Fruit fly (Drosophila melanogaster) whole organism, embryonic: ENCODE results near the gene CG14893.

Experiments used
- Ada2b ChIP-seq: fragments of 200-800 bp; sonication (Bioruptor generic); IDR thresholded peaks from 2 replicates; pipeline ENCODE4 v1.3.6; 2022; ENCODE audit warnings: missing biosample characterization, missing genetic modification characterization
- Adf1 ChIP-seq: fragments of 200-800 bp; sonication (Bioruptor generic); IDR thresholded peaks from 2 replicates; pipeline ENCODE4 v1.3.6; 2022; ENCODE audit warnings: missing biosample characterization, missing genetic modification characterization
- Atf3 ChIP-seq: fragments of 200-800 bp; sonication (Bioruptor generic); optimal IDR thresholded peaks from 3 replicates; lab custom pipeline; 2016; ENCODE audit warnings: missing biosample characterization, missing genetic modification characterization
- Bgb ChIP-seq: fragments of 200-800 bp; sonication (Bioruptor generic); IDR thresholded peaks from 2 replicates; pipeline ENCODE4 v1.3.6; 2022; ENCODE audit warnings: missing biosample characterization, missing genetic modification characterization; ENCODE audit not compliant: partially characterized antibody
- Blimp-1 ChIP-seq: fragments of 200-800 bp; sonication (Bioruptor generic); optimal IDR thresholded peaks from 3 replicates; lab custom pipeline; 2018; ENCODE audit warnings: missing biosample characterization, missing genetic modification characterization, mild to moderate bottlenecking, moderate library complexity, missing genetic modification reagents
- CG14441 ChIP-seq: fragments of 200-800 bp; sonication (Bioruptor generic); IDR thresholded peaks from 2 replicates; pipeline ENCODE4 v1.3.6; 2022; ENCODE audit warnings: missing biosample characterization, missing genetic modification characterization
- CG17568 ChIP-seq: fragments of 200-800 bp; sonication (Bioruptor generic); optimal IDR thresholded peaks from 2 replicates; lab custom pipeline; 2018; ENCODE audit warnings: missing biosample characterization, mild to moderate bottlenecking, missing genetic modification characterization, moderate library complexity
- CG17802 ChIP-seq: fragments of 200-800 bp; sonication (Bioruptor generic); optimal IDR thresholded peaks from 2 replicates; lab custom pipeline; 2018; ENCODE audit warnings: missing biosample characterization, mild to moderate bottlenecking, missing genetic modification characterization, moderate library complexity
- CG3726 ChIP-seq: fragments of 200-800 bp; sonication (Bioruptor generic); IDR thresholded peaks from 3 replicates; pipeline ENCODE4, ENCODE4 v1.3.6; 2022; ENCODE audit warnings: missing biosample characterization, missing genetic modification characterization
- CG4360 ChIP-seq: fragments of 200-800 bp; sonication (Bioruptor generic); IDR thresholded peaks from 2 replicates; pipeline ENCODE4 v1.3.6; 2022; ENCODE audit warnings: missing biosample characterization, missing genetic modification characterization
- CG6813 ChIP-seq: fragments of 200-800 bp; sonication (Bioruptor generic); optimal IDR thresholded peaks from 2 replicates; lab custom pipeline; 2017; ENCODE audit warnings: missing biosample characterization, missing genetic modification characterization, mild to moderate bottlenecking, moderate library complexity, missing genetic modification reagents
- CG7963 ChIP-seq: fragments of 200-800 bp; sonication (Bioruptor generic); IDR thresholded peaks from 3 replicates; pipeline ENCODE4 v1.3.6; 2022; ENCODE audit warnings: missing biosample characterization, missing genetic modification characterization; ENCODE audit not compliant: partially characterized antibody
- CG8765 ChIP-seq: fragments of 200-800 bp; sonication (Bioruptor generic); IDR thresholded peaks from 2 replicates; pipeline ENCODE4 v1.3.6; 2022; ENCODE audit warnings: missing biosample characterization, missing genetic modification characterization
- CG9215 ChIP-seq: fragments of 200-800 bp; sonication (Bioruptor generic); IDR thresholded peaks from 2 replicates; pipeline ENCODE4 v1.3.6; 2022; ENCODE audit warnings: missing biosample characterization, missing genetic modification characterization
- CG9876 ChIP-seq: fragments of 200-800 bp; sonication (Bioruptor generic); optimal IDR thresholded peaks from 2 replicates; lab custom pipeline; 2016; ENCODE audit warnings: missing biosample characterization, missing genetic modification characterization
- CG9932 ChIP-seq: fragments of 200-800 bp; sonication (Bioruptor generic); IDR thresholded peaks from 2 replicates; pipeline ENCODE4 v1.3.6; 2022; ENCODE audit warnings: missing biosample characterization, missing genetic modification characterization
- GATAe ChIP-seq: fragments of 200-800 bp; sonication (Bioruptor generic); conservative IDR thresholded peaks from 2 replicates; pipeline ENCODE4 v1.3.6; 2022; ENCODE audit warnings: missing biosample characterization, missing genetic modification characterization
- Hr39 ChIP-seq: fragments of >200 bp; optimal IDR thresholded peaks from 2 replicates; lab custom pipeline; 2017
- MTF-1 ChIP-seq: fragments of 200-800 bp; sonication (Bioruptor generic); optimal IDR thresholded peaks from 2 replicates; lab custom pipeline; 2018; ENCODE audit warnings: missing biosample characterization, mild to moderate bottlenecking, missing genetic modification characterization, borderline replicate concordance
- Pdp1 ChIP-seq, 2 experiments: fragments of 200-800 bp; sonication (Bioruptor generic); optimal IDR thresholded peaks; 3 replicates each; lab custom pipeline; 2016; ENCODE audit warnings: missing biosample characterization in 2 of 2, missing genetic modification characterization in 2 of 2, mild to moderate bottlenecking in 1 of 2, moderate library complexity in 1 of 2
- Poxn ChIP-seq: fragments of 200-800 bp; sonication (Bioruptor generic); IDR thresholded peaks from 2 replicates; pipeline ENCODE4 v1.3.6; 2022; ENCODE audit warnings: missing biosample characterization, missing genetic modification characterization
- amos ChIP-seq: fragments of 200-800 bp; sonication (Bioruptor generic); IDR thresholded peaks from 2 replicates; pipeline ENCODE4 v1.3.6; 2022; ENCODE audit warnings: missing biosample characterization, missing genetic modification characterization; ENCODE audit not compliant: partially characterized antibody
- ap ChIP-seq: fragments of 200-800 bp; sonication (Bioruptor generic); IDR thresholded peaks from 2 replicates; pipeline ENCODE4 v1.3.6; 2022; ENCODE audit warnings: missing biosample characterization, missing genetic modification characterization
- crol ChIP-seq: fragments of 200-800 bp; sonication (Bioruptor generic); IDR thresholded peaks from 2 replicates; pipeline ENCODE4 v1.3.6; 2022; ENCODE audit warnings: missing biosample characterization, missing genetic modification characterization
- dati ChIP-seq: fragments of 200-800 bp; sonication (Bioruptor generic); IDR thresholded peaks from 2 replicates; pipeline ENCODE4 v1.3.6; 2022; ENCODE audit warnings: missing biosample characterization, missing genetic modification characterization
- exex ChIP-seq: fragments of 200-800 bp; sonication (Bioruptor generic); optimal IDR thresholded peaks from 4 replicates; lab custom pipeline; 2018; ENCODE audit warnings: missing biosample characterization, mild to moderate bottlenecking, missing genetic modification characterization, moderate library complexity
- gcm ChIP-seq: fragments of 200-800 bp; sonication (Bioruptor generic); optimal IDR thresholded peaks from 2 replicates; lab custom pipeline; 2019; ENCODE audit warnings: missing biosample characterization, mild to moderate bottlenecking, missing genetic modification characterization, moderate library complexity
- grn ChIP-seq: fragments of 200-800 bp; sonication (Bioruptor generic); optimal IDR thresholded peaks from 3 replicates; lab custom pipeline; 2017; ENCODE audit warnings: missing biosample characterization, missing genetic modification characterization
- hth ChIP-seq: fragments of >200 bp; optimal IDR thresholded peaks from 2 replicates; lab custom pipeline; 2017; ENCODE audit warnings: inconsistent platforms
- insv ChIP-seq, 2 experiments: fragments of 200-800 bp; sonication (Bioruptor generic); optimal IDR thresholded peaks; 3 replicates each; lab custom pipeline; 2016 to 2018; ENCODE audit warnings: missing biosample characterization in 2 of 2, missing genetic modification characterization in 2 of 2
- kah ChIP-seq: fragments of 200-800 bp; sonication (Bioruptor generic); optimal IDR thresholded peaks from 2 replicates; lab custom pipeline; 2018; ENCODE audit warnings: missing biosample characterization, mild to moderate bottlenecking, missing genetic modification characterization
- lbe ChIP-seq: fragments of 200-800 bp; sonication (Bioruptor generic); optimal IDR thresholded peaks from 2 replicates; lab custom pipeline; 2016; ENCODE audit warnings: missing biosample characterization, mild to moderate bottlenecking, missing genetic modification characterization
- lov ChIP-seq, 2 experiments: fragments of 200-800 bp in 1 of 2; fragments of >200 bp in 1 of 2; sonication (Bioruptor generic) in 1 of 2; IDR thresholded peaks in 1 of 2; optimal IDR thresholded peaks in 1 of 2; 2 replicates in 1 of 2; 3 replicates in 1 of 2; pipeline versions ENCODE4 v1.3.6 to Lab custom; 2017 to 2022; ENCODE audit warnings: missing biosample characterization in 1 of 2, missing genetic modification characterization in 1 of 2
- mam ChIP-seq: fragments of 200-800 bp; sonication (Bioruptor generic); optimal IDR thresholded peaks from 3 replicates; lab custom pipeline; 2016; ENCODE audit warnings: missing biosample characterization, missing genetic modification characterization
- mirr ChIP-seq: fragments of 200-800 bp; sonication (Bioruptor generic); optimal IDR thresholded peaks from 3 replicates; lab custom pipeline; 2018; ENCODE audit warnings: missing biosample characterization, mild to moderate bottlenecking, missing genetic modification characterization
- nmo ChIP-seq: fragments of 200-800 bp; sonication (Bioruptor generic); optimal IDR thresholded peaks from 2 replicates; lab custom pipeline; 2018; ENCODE audit warnings: missing biosample characterization, mild to moderate bottlenecking, missing genetic modification characterization, moderate library complexity
- onecut ChIP-seq: fragments of 200-800 bp; sonication (Bioruptor generic); IDR thresholded peaks from 2 replicates; pipeline ENCODE4 v1.3.6; 2022; ENCODE audit warnings: missing biosample characterization, missing genetic modification characterization
- pan ChIP-seq, 4 experiments: fragments of >200 bp in 3 of 4; fragments of 200-800 bp in 1 of 4; sonication (Bioruptor generic) in 1 of 4; optimal IDR thresholded peaks in 3 of 4; IDR thresholded peaks in 1 of 4; 2 replicates each; pipeline versions ENCODE4 v1.3.6 to Lab custom; 2017 to 2022; ENCODE audit warnings: missing biosample characterization in 2 of 4, missing genetic modification characterization in 2 of 4, mixed read lengths in 1 of 4
- pb ChIP-seq: fragments of 200-800 bp; sonication (Bioruptor generic); optimal IDR thresholded peaks from 3 replicates; lab custom pipeline; 2016; ENCODE audit warnings: missing biosample characterization, missing genetic modification characterization
- pfk ChIP-seq: fragments of 200-800 bp; sonication (Bioruptor generic); optimal IDR thresholded peaks from 2 replicates; lab custom pipeline; 2018; ENCODE audit warnings: missing biosample characterization, mild to moderate bottlenecking, missing genetic modification characterization, moderate library complexity
- psq ChIP-seq: fragments of 200-800 bp; sonication (Bioruptor generic); optimal IDR thresholded peaks from 2 replicates; lab custom pipeline; 2017; ENCODE audit warnings: missing biosample characterization, missing genetic modification characterization
- pzg ChIP-seq: fragments of 200-800 bp; sonication (Bioruptor generic); optimal IDR thresholded peaks from 3 replicates; lab custom pipeline; 2018; ENCODE audit warnings: missing biosample characterization, mild to moderate bottlenecking, missing genetic modification characterization, moderate library complexity
- shn ChIP-seq: fragments of 200-800 bp; sonication (Bioruptor generic); optimal IDR thresholded peaks from 3 replicates; lab custom pipeline; 2016; ENCODE audit warnings: missing biosample characterization, missing genetic modification characterization
- slp2 ChIP-seq: fragments of 200-800 bp; sonication (Bioruptor generic); optimal IDR thresholded peaks from 2 replicates; lab custom pipeline; 2016; ENCODE audit warnings: missing biosample characterization, missing genetic modification characterization
- vnd ChIP-seq: fragments of 200-800 bp; sonication (Bioruptor generic); IDR thresholded peaks from 3 replicates; pipeline ENCODE4 v1.3.6; 2022; ENCODE audit warnings: missing biosample characterization, missing genetic modification characterization; ENCODE audit not compliant: partially characterized antibody
- wdn ChIP-seq: fragments of 200-800 bp; sonication (Bioruptor generic); IDR thresholded peaks from 2 replicates; pipeline ENCODE4 v1.3.6; 2022; ENCODE audit warnings: missing biosample characterization, missing genetic modification characterization

The CG14893 gene

DNA sequence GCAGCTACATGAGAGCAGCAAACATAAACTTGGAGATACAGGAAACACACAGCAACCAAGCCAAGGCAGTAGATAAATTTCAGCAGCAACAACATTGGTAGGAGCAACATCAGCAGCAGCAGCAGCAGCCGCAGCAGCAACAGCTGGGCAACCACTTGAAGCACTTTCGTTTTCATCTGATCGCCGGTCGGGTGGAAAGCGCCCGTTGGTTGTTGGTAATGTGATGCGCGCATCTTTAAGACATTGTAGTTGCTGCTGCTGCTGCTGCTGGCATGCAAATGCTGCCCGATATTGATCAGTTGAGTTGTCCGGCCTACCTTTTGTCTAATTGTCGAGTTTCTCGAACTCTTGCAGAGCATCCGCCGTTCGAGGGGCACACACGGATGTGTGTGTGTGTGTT, 29.2 kb upstream of the CG14893 start:
- no peak for TF ChIP-seq gcm (GFP tag; lab: Kevin White, UChicago)
- peak; percentile 80 for TF ChIP-seq Blimp-1

- no peak for TF ChIP-seq CG7963
- TF ChIP-seq vnd: no peak
- TF ChIP-seq grn: no peak
- TF ChIP-seq GATAe: no peak
- no peak for TF ChIP-seq CG6813
- TF ChIP-seq mam (GFP tag; lab: Kevin White, UChicago): no peak
- TF ChIP-seq Ada2b (GFP tag; lab: Robert Waterston, UW): no peak
- no peak for TF ChIP-seq slp2 (GFP tag; lab: Kevin White, UChicago)
- TF ChIP-seq pan (optimal IDR thresholded peaks at IDR 0.05; lab: Kevin White, UChicago): no peak
- TF ChIP-seq pan (GFP tag; optimal IDR thresholded peaks at IDR 0.05 in 1 of 2, IDR thresholded peaks at IDR 0.05 in 1 of 2): peak in 1 of 2 experiments; percentile 22
- TF ChIP-seq CG9876: no peak
- TF ChIP-seq insv (GFP tag; optimal IDR thresholded peaks at IDR 0.05; lab: Kevin White, UChicago): no peak
- TF ChIP-seq nmo: no peak
- no peak for TF ChIP-seq kah (GFP tag; lab: Kevin White, UChicago)
- no peak for TF ChIP-seq CG3726 (GFP tag; lab: Robert Waterston, UW)
- TF ChIP-seq Poxn (GFP tag; lab: Robert Waterston, UW): no peak
- TF ChIP-seq lbe (GFP tag; lab: Kevin White, UChicago): no peak
- no peak for TF ChIP-seq dati (GFP tag; lab: Robert Waterston, UW)
- no peak for TF ChIP-seq onecut (GFP tag; lab: Robert Waterston, UW)
- no peak for TF ChIP-seq pb (GFP tag; lab: Kevin White, UChicago)
- no peak for TF ChIP-seq Adf1 (GFP tag; lab: Robert Waterston, UW)
- no peak for TF ChIP-seq hth (lab: Kevin White, UChicago)
- no peak for TF ChIP-seq amos (GFP tag; lab: Robert Waterston, UW)
- peak; percentile 94 for TF ChIP-seq Hr39 (lab: Kevin White, UChicago)
- TF ChIP-seq CG9932 (GFP tag; lab: Robert Waterston, UW): 0 out of 2 replicates have a peak, but pooled peaks have one; percentile 11
- TF ChIP-seq CG4360: peak; percentile 78
- TF ChIP-seq Atf3 (GFP tag; lab: Kevin White, UChicago): no peak
- TF ChIP-seq Blimp-1: peak; percentile 96
- peak in 1 of 2 experiments; percentile 82 for TF ChIP-seq Pdp1 (GFP tag; optimal IDR thresholded peaks at IDR 0.05; lab: Kevin White, UChicago)
- no peak for TF ChIP-seq lov (optimal IDR thresholded peaks at IDR 0.05; lab: Kevin White, UChicago)
- TF ChIP-seq lov (GFP tag; IDR thresholded peaks at IDR 0.05; lab: Robert Waterston, UW): no peak
- peak; percentile 23; the same call in 1 of the 2 replicates for TF ChIP-seq crol
- TF ChIP-seq shn (GFP tag; lab: Kevin White, UChicago): no peak
- TF ChIP-seq gcm (GFP tag; lab: Kevin White, UChicago): no peak
- peak; percentile 22; the same call in 1 of the 2 replicates for TF ChIP-seq CG9215
- TF ChIP-seq CG17802: no peak
- no peak for TF ChIP-seq CG17568
- no peak for TF ChIP-seq Bgb (GFP tag; lab: Robert Waterston, UW)
- TF ChIP-seq exex: no peak
- TF ChIP-seq CG14441 (GFP tag; lab: Robert Waterston, UW): no peak
- TF ChIP-seq CG8765 (GFP tag; lab: Robert Waterston, UW): no peak
- TF ChIP-seq MTF-1 (GFP tag; lab: Kevin White, UChicago): no peak
- no peak for TF ChIP-seq psq (GFP tag; lab: Kevin White, UChicago)
- TF ChIP-seq ap (GFP tag; lab: Robert Waterston, UW): no peak
- TF ChIP-seq wdn (GFP tag; lab: Robert Waterston, UW): no peak
- TF ChIP-seq mirr (GFP tag; lab: Kevin White, UChicago): no peak
- no peak for TF ChIP-seq pzg (GFP tag; lab: Kevin White, UChicago)
- no peak for TF ChIP-seq pfk (GFP tag; lab: Kevin White, UChicago)
Observed at dm6 chr3R:16594056-16594858, 26.3 kb upstream of the CG14893 start, which contains the start of gene CG14892. Gene CG14892, plus strand, starts transcription at chr3R:16594414.
